Worm (Caenorhabditis elegans) whole organism, young adult: ENCODE data around the gene sid-2.

Experiments used
- B0261.1 ChIP-seq: sonication (generic microtip); optimal IDR thresholded peaks from 2 replicates; lab custom pipeline; 2016; ENCODE audit warnings: mild to moderate bottlenecking, missing genetic modification characterization, moderate library complexity, missing compliant biosample characterization
- B0336.3 ChIP-seq: fragments of 200-800 bp; sonication (Bioruptor generic); IDR thresholded peaks from 2 replicates; pipeline ENCODE4 v1.3.6; 2022; ENCODE audit warnings: missing genetic modification characterization, missing compliant biosample characterization
- C06A6.2 ChIP-seq: fragments of 200-800 bp; sonication (Bioruptor generic); conservative IDR thresholded peaks from 2 replicates; pipeline ENCODE4 v1.3.6; 2022; ENCODE audit warnings: missing genetic modification characterization, missing compliant biosample characterization
- D2030.7 ChIP-seq: fragments of 200-800 bp; sonication (Bioruptor generic); IDR thresholded peaks from 2 replicates; pipeline ENCODE4 v1.3.6; 2022; ENCODE audit warnings: missing genetic modification reagents, missing genetic modification characterization, missing compliant biosample characterization
- F49E8.2 ChIP-seq: sonication (generic microtip); optimal IDR thresholded peaks from 3 replicates; lab custom pipeline; 2017; ENCODE audit warnings: missing genetic modification characterization, mild to moderate bottlenecking, missing compliant biosample characterization, antibody characterized with exemption, moderate library complexity; ENCODE audit not compliant: insufficient read depth
- F52B5.7 ChIP-seq: sonication (generic microtip); optimal IDR thresholded peaks from 2 replicates; lab custom pipeline; 2016; ENCODE audit warnings: mild to moderate bottlenecking, missing genetic modification characterization, missing compliant biosample characterization
- F57A8.1 ChIP-seq: fragments of 200-800 bp; sonication (Bioruptor generic); optimal IDR thresholded peaks from 2 replicates; lab custom pipeline; 2018; ENCODE audit warnings: mild to moderate bottlenecking, missing genetic modification characterization, moderate library complexity, missing compliant biosample characterization
- K12H6.12 ChIP-seq: fragments of 200-800 bp; sonication (Bioruptor generic); optimal IDR thresholded peaks from 2 replicates; lab custom pipeline; 2018; ENCODE audit warnings: mild to moderate bottlenecking, missing genetic modification characterization, missing compliant biosample characterization
- Y53F4B.3 ChIP-seq: fragments of 200-800 bp; sonication (Bioruptor generic); IDR thresholded peaks from 2 replicates; pipeline ENCODE4 v1.3.6; 2022; ENCODE audit warnings: missing genetic modification reagents, missing genetic modification characterization, missing compliant biosample characterization
- Y67H2A.10 ChIP-seq: fragments of 200-800 bp; sonication (Bioruptor generic); conservative IDR thresholded peaks from 2 replicates; pipeline ENCODE4 v1.3.6; 2022; ENCODE audit warnings: missing genetic modification reagents, missing genetic modification characterization, missing compliant biosample characterization
- Y95B8A.8 ChIP-seq: fragments of 200-800 bp; sonication (Bioruptor generic); IDR thresholded peaks from 2 replicates; pipeline ENCODE4 v1.3.6; 2022; ENCODE audit warnings: missing genetic modification reagents, missing genetic modification characterization, missing compliant biosample characterization
- ZK185.1 ChIP-seq: sonication (generic microtip); optimal IDR thresholded peaks from 2 replicates; lab custom pipeline; 2016; ENCODE audit warnings: mild to moderate bottlenecking, missing genetic modification characterization, missing compliant biosample characterization; ENCODE audit not compliant: poor library complexity, severe bottlenecking
- akir-1 ChIP-seq: fragments of 200-800 bp; sonication (Bioruptor generic); optimal IDR thresholded peaks from 2 replicates; lab custom pipeline; 2018; ENCODE audit warnings: mild to moderate bottlenecking, missing genetic modification characterization, moderate library complexity, missing compliant biosample characterization
- ama-1 ChIP-seq, 3 experiments: fragments of 150-350 bp in 1 of 3; sonication (generic microtip) in 2 of 3; optimal IDR thresholded peaks; 2 replicates each; lab custom pipeline; 2014 to 2018; ENCODE audit warnings: missing biosample characterization in 2 of 3, missing genetic modification characterization in 2 of 3, missing genetic modification reagents in 2 of 3
- aptf-3 ChIP-seq: fragments of 200-800 bp; sonication (Bioruptor generic); IDR thresholded peaks from 2 replicates; pipeline ENCODE4 v1.3.6; 2022; ENCODE audit warnings: missing genetic modification characterization, missing compliant biosample characterization
- athp-1 ChIP-seq: sonication (generic microtip); optimal IDR thresholded peaks from 2 replicates; lab custom pipeline; 2017; ENCODE audit warnings: mild to moderate bottlenecking, missing genetic modification characterization, missing compliant biosample characterization
- attf-5 ChIP-seq: fragments of 200-800 bp; sonication (Bioruptor generic); optimal IDR thresholded peaks from 2 replicates; lab custom pipeline; 2018; ENCODE audit warnings: mild to moderate bottlenecking, missing genetic modification characterization, missing compliant biosample characterization
- ccch-3 ChIP-seq: fragments of 200-800 bp; sonication (Bioruptor generic); optimal IDR thresholded peaks from 2 replicates; lab custom pipeline; 2018; ENCODE audit warnings: mild to moderate bottlenecking, missing genetic modification characterization, missing compliant biosample characterization
- cebp-1 ChIP-seq, 2 experiments: fragments of 200-800 bp in 1 of 2; sonication (Bioruptor generic) in 1 of 2; sonication (generic microtip) in 1 of 2; IDR thresholded peaks in 1 of 2; optimal IDR thresholded peaks in 1 of 2; 2 replicates each; pipeline versions ENCODE4 v1.3.6 to Lab custom; 2017 to 2022; ENCODE audit warnings: missing compliant biosample characterization in 2 of 2, missing genetic modification characterization in 2 of 2, mild to moderate bottlenecking in 1 of 2, missing genetic modification reagents in 1 of 2, moderate library complexity in 1 of 2
- cebp-2 ChIP-seq: fragments of 200-800 bp; sonication (Bioruptor generic); IDR thresholded peaks from 2 replicates; pipeline ENCODE4 v1.3.6; 2022; ENCODE audit warnings: missing genetic modification characterization, missing compliant biosample characterization
- ceh-100 ChIP-seq: fragments of 200-800 bp; sonication (Bioruptor generic); IDR thresholded peaks from 2 replicates; pipeline ENCODE4 v1.3.6; 2022; ENCODE audit warnings: missing genetic modification reagents, missing genetic modification characterization, missing compliant biosample characterization
- ceh-27 ChIP-seq: fragments of 200-800 bp; sonication (Bioruptor generic); optimal IDR thresholded peaks from 2 replicates; lab custom pipeline; 2018; ENCODE audit warnings: mild to moderate bottlenecking, missing genetic modification characterization, moderate library complexity, missing compliant biosample characterization
- ceh-40 ChIP-seq: fragments of 200-800 bp; sonication (Bioruptor generic); IDR thresholded peaks from 2 replicates; pipeline ENCODE4 v1.3.6; 2022; ENCODE audit warnings: missing genetic modification characterization, missing compliant biosample characterization
- ceh-58 ChIP-seq: fragments of 200-800 bp; sonication (Bioruptor generic); IDR thresholded peaks from 2 replicates; pipeline ENCODE4 v1.3.6; 2022; ENCODE audit warnings: missing genetic modification characterization, missing compliant biosample characterization
- ceh-91 ChIP-seq: fragments of 200-800 bp; sonication (Bioruptor generic); IDR thresholded peaks from 2 replicates; pipeline ENCODE4 v1.3.6; 2022; ENCODE audit warnings: missing genetic modification reagents, missing genetic modification characterization, missing compliant biosample characterization
- chd-7 ChIP-seq: sonication (generic microtip); optimal IDR thresholded peaks from 2 replicates; lab custom pipeline; 2016; ENCODE audit warnings: mild to moderate bottlenecking, missing genetic modification characterization, moderate library complexity, missing compliant biosample characterization
- dox-1 ChIP-seq: fragments of 200-800 bp; sonication (Bioruptor generic); IDR thresholded peaks from 2 replicates; pipeline ENCODE4 v1.3.6; 2022; ENCODE audit warnings: missing genetic modification reagents, missing genetic modification characterization, missing compliant biosample characterization
- egrh-3 ChIP-seq: fragments of 200-800 bp; sonication (Bioruptor generic); IDR thresholded peaks from 2 replicates; pipeline ENCODE4 v1.3.6; 2022; ENCODE audit warnings: missing genetic modification reagents, missing genetic modification characterization, missing compliant biosample characterization
- fkh-3 ChIP-seq: sonication (generic microtip); optimal IDR thresholded peaks from 2 replicates; lab custom pipeline; 2016; ENCODE audit warnings: mild to moderate bottlenecking, missing genetic modification characterization, missing compliant biosample characterization
- him-1 ChIP-seq: sonication (generic microtip); optimal IDR thresholded peaks from 2 replicates; lab custom pipeline; 2016; ENCODE audit warnings: missing genotype, missing genetic modification reagents, missing genetic modification characterization, missing compliant biosample characterization
- hsf-1 ChIP-seq: fragments of 200-800 bp; sonication (Bioruptor generic); IDR thresholded peaks from 2 replicates; pipeline ENCODE4 v1.3.6; 2022; ENCODE audit warnings: missing genetic modification reagents, missing genetic modification characterization, missing compliant biosample characterization
- let-526 ChIP-seq: fragments of 200-800 bp; sonication (Bioruptor generic); IDR thresholded peaks from 2 replicates; pipeline ENCODE4 v1.3.6; 2022; ENCODE audit warnings: missing genetic modification reagents, missing genetic modification characterization, missing compliant biosample characterization
- lin-26 ChIP-seq: fragments of 200-800 bp; sonication (Bioruptor generic); IDR thresholded peaks from 2 replicates; pipeline ENCODE4 v1.3.6; 2022; ENCODE audit warnings: missing genetic modification reagents, missing genetic modification characterization, missing compliant biosample characterization
- lin-40 ChIP-seq: sonication (generic microtip); optimal IDR thresholded peaks from 2 replicates; lab custom pipeline; 2016; ENCODE audit warnings: missing genetic modification characterization, mild to moderate bottlenecking, missing compliant biosample characterization, missing genotype, missing genetic modification reagents
- lsl-1 ChIP-seq: fragments of 200-800 bp; sonication (Bioruptor generic); optimal IDR thresholded peaks from 2 replicates; lab custom pipeline; 2018; ENCODE audit warnings: mild to moderate bottlenecking, missing genetic modification characterization, moderate library complexity, missing compliant biosample characterization
- lsy-27 ChIP-seq: sonication (generic microtip); optimal IDR thresholded peaks from 2 replicates; lab custom pipeline; 2017; ENCODE audit warnings: missing genetic modification characterization, mild to moderate bottlenecking, missing compliant biosample characterization, antibody characterized with exemption, missing genotype, borderline replicate concordance; ENCODE audit not compliant: insufficient read depth
- madf-10 ChIP-seq: sonication (generic microtip); optimal IDR thresholded peaks from 2 replicates; lab custom pipeline; 2016; ENCODE audit warnings: mild to moderate bottlenecking, missing genetic modification characterization, missing compliant biosample characterization
- madf-8 ChIP-seq: fragments of 200-800 bp; sonication (Bioruptor generic); conservative IDR thresholded peaks from 2 replicates; pipeline ENCODE4 v1.3.6; 2022; ENCODE audit warnings: missing genetic modification reagents, missing genetic modification characterization, missing compliant biosample characterization
- nfyb-1 ChIP-seq: fragments of 200-800 bp; sonication (Bioruptor generic); IDR thresholded peaks from 2 replicates; pipeline ENCODE4 v1.3.6; 2022; ENCODE audit warnings: missing genetic modification reagents, missing genetic modification characterization, missing compliant biosample characterization
- nhr-120 ChIP-seq: fragments of 200-800 bp; sonication (Bioruptor generic); IDR thresholded peaks from 2 replicates; pipeline ENCODE4 v1.3.6; 2022; ENCODE audit warnings: missing genetic modification characterization, missing compliant biosample characterization
- pbrm-1 ChIP-seq: fragments of 200-800 bp; sonication (Bioruptor generic); IDR thresholded peaks from 2 replicates; pipeline ENCODE4 v1.3.6; 2022; ENCODE audit warnings: missing genetic modification reagents, missing genetic modification characterization, missing compliant biosample characterization
- pha-4 ChIP-seq: fragments of 150-350 bp; sonication (generic microtip); optimal IDR thresholded peaks from 2 replicates; lab custom pipeline; 2014; ENCODE audit warnings: missing biosample characterization, missing genetic modification reagents, missing genetic modification characterization
- repo-1 ChIP-seq: sonication (generic microtip); optimal IDR thresholded peaks from 2 replicates; lab custom pipeline; 2017; ENCODE audit warnings: mild to moderate bottlenecking, missing genetic modification characterization, missing compliant biosample characterization
- snpc-1.1 ChIP-seq: sonication (generic microtip); optimal IDR thresholded peaks from 2 replicates; lab custom pipeline; 2017; ENCODE audit warnings: missing genetic modification characterization, mild to moderate bottlenecking, missing compliant biosample characterization, antibody characterized with exemption, moderate library complexity, missing genotype, missing genetic modification reagents; ENCODE audit not compliant: insufficient read depth
- tbp1 ChIP-seq: fragments of 200-800 bp; sonication (Bioruptor generic); optimal IDR thresholded peaks from 2 replicates; lab custom pipeline; 2018; ENCODE audit warnings: mild to moderate bottlenecking, missing genetic modification characterization, missing compliant biosample characterization
- zfh-2 ChIP-seq: fragments of 200-800 bp; sonication (Bioruptor generic); conservative IDR thresholded peaks from 2 replicates; pipeline ENCODE4 v1.3.6; 2022; ENCODE audit warnings: missing genetic modification reagents, missing genetic modification characterization, missing compliant biosample characterization
- ztf-28 ChIP-seq: fragments of 200-800 bp; sonication (Bioruptor generic); IDR thresholded peaks from 2 replicates; pipeline ENCODE4 v1.3.6; 2022; ENCODE audit warnings: missing genetic modification reagents, missing genetic modification characterization, missing compliant biosample characterization

Gene sid-2

ce11 chrIII:13717505-13717904 is 38.3 kb downstream of the sid-2 start (continued):
- 0 out of 2 replicates have a peak, but pooled peaks have one; percentile 35 for TF ChIP-seq pbrm-1 (GFP tag; lab: Robert Waterston, UW)
- TF ChIP-seq ZK185.1 (tag; lab: Kevin White, UChicago), result no peak
- no peak for TF ChIP-seq him-1 (tag; lab: Kevin White, UChicago)
- no peak for TF ChIP-seq F57A8.1
- no peak for TF ChIP-seq akir-1
- no peak for TF ChIP-seq lin-40 (tag; lab: Kevin White, UChicago)
- peak; percentile 19 for TF ChIP-seq chd-7 (tag; lab: Kevin White, UChicago)
- TF ChIP-seq ama-1 (optimal IDR thresholded peaks at IDR 0.05; lab: Kevin White, UChicago), result no peak
- TF ChIP-seq ama-1 (GFP tag; optimal IDR thresholded peaks at IDR 0.05; lab: Kevin White, UChicago), result no peak
- no peak for TF ChIP-seq F49E8.2 (tag; lab: Kevin White, UChicago)
- no peak for TF ChIP-seq snpc-1.1 (tag; lab: Kevin White, UChicago)
- TF ChIP-seq attf-5 (GFP tag; lab: Kevin White, UChicago), result peak; percentile 10
- TF ChIP-seq D2030.7, result no peak
- no peak for TF ChIP-seq ceh-91
- no peak for TF ChIP-seq C06A6.2 (GFP tag; lab: Robert Waterston, UW)
- TF ChIP-seq cebp-1 (GFP tag; IDR thresholded peaks at IDR 0.05; lab: Robert Waterston, UW), result no peak
- peak; percentile 42 for TF ChIP-seq cebp-1 (tag; optimal IDR thresholded peaks at IDR 0.05; lab: Kevin White, UChicago)
- no peak for TF ChIP-seq Y95B8A.8
- no peak for TF ChIP-seq dox-1 (GFP tag; lab: Robert Waterston, UW)
- no peak for TF ChIP-seq B0261.1 (tag; lab: Kevin White, UChicago)
- TF ChIP-seq tbp1 (GFP tag; lab: Kevin White, UChicago), result no peak
- peak; percentile 62; the same call in 1 of the 2 replicates for TF ChIP-seq nfyb-1 (GFP tag; lab: Robert Waterston, UW)
- TF ChIP-seq madf-8 (GFP tag; lab: Robert Waterston, UW), result no peak
- no peak for TF ChIP-seq B0336.3 (GFP tag; lab: Robert Waterston, UW)
- TF ChIP-seq hsf-1, result no peak
- no peak for TF ChIP-seq ceh-40 (GFP tag; lab: Robert Waterston, UW)
- no peak for TF ChIP-seq lsl-1 (GFP tag; lab: Kevin White, UChicago)
- no peak for TF ChIP-seq fkh-3 (tag; lab: Kevin White, UChicago)
- TF ChIP-seq ztf-28, result no peak
- peak; percentile 65 for TF ChIP-seq zfh-2
- no peak for TF ChIP-seq F52B5.7 (tag; lab: Kevin White, UChicago)
- TF ChIP-seq ceh-58 (GFP tag; lab: Robert Waterston, UW), result no peak
- TF ChIP-seq repo-1 (tag; lab: Kevin White, UChicago), result no peak
- no peak for TF ChIP-seq ceh-100 (GFP tag; lab: Robert Waterston, UW)
- TF ChIP-seq aptf-3 (GFP tag; lab: Robert Waterston, UW), result no peak
- no peak for TF ChIP-seq athp-1 (tag; lab: Kevin White, UChicago)
- 0 out of 2 replicates have a peak, but pooled peaks have one; percentile 15 for TF ChIP-seq lin-26 (GFP tag; lab: Robert Waterston, UW)
- TF ChIP-seq K12H6.12, result peak; percentile 8

- no peak for TF ChIP-seq egrh-3
- TF ChIP-seq lsy-27 (tag; lab: Kevin White, UChicago), result no peak
- TF ChIP-seq cebp-2, result no peak
- no peak for TF ChIP-seq Y67H2A.10 (GFP tag; lab: Robert Waterston, UW)
- no peak for TF ChIP-seq madf-10
- 0 out of 2 replicates have a peak, but pooled peaks have one; percentile 7 for TF ChIP-seq zfh-2
- TF ChIP-seq pha-4, result no peak
- TF ChIP-seq ccch-3 (GFP tag; lab: Kevin White, UChicago), result no peak
- peak; percentile 15 for TF ChIP-seq attf-5 (GFP tag; lab: Kevin White, UChicago)
- TF ChIP-seq Y53F4B.3 (GFP tag; lab: Robert Waterston, UW), result no peak
- no peak for TF ChIP-seq let-526 (GFP tag; lab: Robert Waterston, UW)
- TF ChIP-seq ceh-27, result peak; percentile 46
- TF ChIP-seq nhr-120, result no peak
- no peak for TF ChIP-seq B0336.3 (GFP tag; lab: Robert Waterston, UW)
- no peak for TF ChIP-seq lin-26 (GFP tag; lab: Robert Waterston, UW)
Observed at ce11 chrIII:13718403-13718969, 39.2 kb downstream of the sid-2 start.
